Worm (Caenorhabditis elegans) whole organism, mixed stage, embryonic: ENCODE results near the gene hrpu-1.

Experiments used
- M03D4.4 ChIP-seq: sonication (generic microtip); optimal IDR thresholded peaks from 2 replicates; lab custom pipeline; 2017; ENCODE audit warnings: mild to moderate bottlenecking, missing genetic modification characterization, missing compliant biosample characterization
- bed-3 ChIP-seq: fragments of 200-800 bp; sonication (Bioruptor generic); optimal IDR thresholded peaks from 3 replicates; lab custom pipeline; 2018; ENCODE audit warnings: mild to moderate bottlenecking, missing genetic modification characterization, moderate library complexity, missing compliant biosample characterization
- ceh-39 ChIP-seq: fragments of 150-350 bp; optimal IDR thresholded peaks from 2 replicates; lab custom pipeline; 2014; ENCODE audit warnings: missing biosample characterization, missing genetic modification characterization
- ceh-43 ChIP-seq: fragments of 200-800 bp; sonication (Bioruptor generic); optimal IDR thresholded peaks from 2 replicates; lab custom pipeline; 2018; ENCODE audit warnings: mild to moderate bottlenecking, missing genetic modification characterization, moderate library complexity, missing compliant biosample characterization
- ceh-83 ChIP-seq: fragments of 200-800 bp; sonication (Bioruptor generic); optimal IDR thresholded peaks from 2 replicates; lab custom pipeline; 2018; ENCODE audit warnings: mild to moderate bottlenecking, missing genetic modification characterization, missing compliant biosample characterization
- ces-1 ChIP-seq: fragments of 150-350 bp; optimal IDR thresholded peaks from 2 replicates; lab custom pipeline; 2014; ENCODE audit warnings: missing biosample characterization, missing genetic modification reagents, missing genetic modification characterization
- cnd-1 ChIP-seq: fragments of 200-800 bp; sonication (Bioruptor generic); optimal IDR thresholded peaks from 2 replicates; lab custom pipeline; 2018; ENCODE audit warnings: mild to moderate bottlenecking, missing genetic modification characterization, missing compliant biosample characterization
- drap-1 ChIP-seq: fragments of 200-800 bp; sonication (Bioruptor generic); optimal IDR thresholded peaks from 3 replicates; lab custom pipeline; 2018; ENCODE audit warnings: mild to moderate bottlenecking, missing genetic modification characterization, missing compliant biosample characterization
- elt-3 ChIP-seq: fragments of 150-350 bp; optimal IDR thresholded peaks from 2 replicates; lab custom pipeline; 2014; ENCODE audit warnings: missing biosample characterization, missing genetic modification characterization
- flh-1 ChIP-seq: fragments of 200-800 bp; sonication (Bioruptor generic); optimal IDR thresholded peaks from 2 replicates; lab custom pipeline; 2018; ENCODE audit warnings: mild to moderate bottlenecking, missing genetic modification characterization, moderate library complexity, missing compliant biosample characterization
- ham-2 ChIP-seq: fragments of 200-800 bp; sonication (Bioruptor generic); optimal IDR thresholded peaks from 2 replicates; lab custom pipeline; 2018; ENCODE audit warnings: mild to moderate bottlenecking, missing genetic modification characterization, missing compliant biosample characterization
- hlh-1 ChIP-seq: fragments of 150-350 bp; optimal IDR thresholded peaks from 2 replicates; lab custom pipeline; 2014; ENCODE audit warnings: missing biosample characterization, missing genetic modification reagents, missing genetic modification characterization
- lin-13 ChIP-seq: fragments of 150-350 bp; optimal IDR thresholded peaks from 2 replicates; lab custom pipeline; 2014; ENCODE audit warnings: missing biosample characterization, missing genetic modification characterization
- lin-32 ChIP-seq: fragments of 200-800 bp; sonication (Bioruptor generic); optimal IDR thresholded peaks from 2 replicates; lab custom pipeline; 2018; ENCODE audit warnings: mild to moderate bottlenecking, missing genetic modification characterization, missing compliant biosample characterization
- lsy-2 ChIP-seq: fragments of 150-350 bp; optimal IDR thresholded peaks from 2 replicates; lab custom pipeline; 2014; ENCODE audit warnings: missing biosample characterization, missing genetic modification characterization
- mab-5 ChIP-seq: fragments of 150-350 bp; optimal IDR thresholded peaks from 2 replicates; lab custom pipeline; 2014; ENCODE audit warnings: missing biosample characterization, missing genetic modification characterization
- mep-1 ChIP-seq: fragments of 150-350 bp; optimal IDR thresholded peaks from 2 replicates; lab custom pipeline; 2017; ENCODE audit warnings: missing biosample characterization, missing genetic modification reagents, missing genetic modification characterization, inconsistent platforms
- mls-2 ChIP-seq: sonication (generic microtip); optimal IDR thresholded peaks from 2 replicates; lab custom pipeline; 2016; ENCODE audit warnings: mild to moderate bottlenecking, missing genetic modification characterization, moderate library complexity, missing compliant biosample characterization
- nhr-12 ChIP-seq: fragments of 150-350 bp; optimal IDR thresholded peaks from 2 replicates; lab custom pipeline; 2014; ENCODE audit warnings: missing biosample characterization, missing genetic modification characterization
- nhr-2 ChIP-seq: fragments of 150-350 bp; optimal IDR thresholded peaks from 2 replicates; lab custom pipeline; 2014; ENCODE audit warnings: missing biosample characterization, missing genetic modification characterization
- nhr-237 ChIP-seq: fragments of 150-350 bp; optimal IDR thresholded peaks from 2 replicates; lab custom pipeline; 2014; ENCODE audit warnings: missing biosample characterization, missing genetic modification characterization
- nhr-28 ChIP-seq: fragments of 150-350 bp; optimal IDR thresholded peaks from 2 replicates; lab custom pipeline; 2014; ENCODE audit warnings: missing biosample characterization, missing genetic modification characterization
- nhr-76 ChIP-seq: sonication (generic microtip); optimal IDR thresholded peaks from 2 replicates; lab custom pipeline; 2017; ENCODE audit warnings: missing biosample characterization, missing genetic modification characterization
- pha-4 ChIP-seq: fragments of 150-350 bp; optimal IDR thresholded peaks from 2 replicates; lab custom pipeline; 2018; ENCODE audit warnings: missing biosample characterization, missing genetic modification reagents, missing genetic modification characterization
- sem-2 ChIP-seq: fragments of 200-800 bp; sonication (Bioruptor generic); optimal IDR thresholded peaks from 2 replicates; lab custom pipeline; 2018; ENCODE audit warnings: mild to moderate bottlenecking, missing genetic modification characterization, missing compliant biosample characterization
- snpc-4 ChIP-seq: fragments of 150-350 bp; optimal IDR thresholded peaks from 2 replicates; lab custom pipeline; 2014; ENCODE audit warnings: missing biosample characterization, missing genetic modification characterization
- tbx-8 ChIP-seq: fragments of 200-800 bp; sonication (Bioruptor generic); optimal IDR thresholded peaks from 2 replicates; lab custom pipeline; 2018; ENCODE audit warnings: mild to moderate bottlenecking, missing genetic modification characterization, moderate library complexity, missing compliant biosample characterization
- unc-120 ChIP-seq: sonication (generic microtip); optimal IDR thresholded peaks from 2 replicates; lab custom pipeline; 2017; ENCODE audit warnings: missing genetic modification characterization, missing compliant biosample characterization; ENCODE audit not compliant: poor library complexity, severe bottlenecking
- unc-39 ChIP-seq: fragments of 150-350 bp; optimal IDR thresholded peaks from 2 replicates; lab custom pipeline; 2014; ENCODE audit warnings: missing biosample characterization, missing genetic modification characterization
- unc-62 ChIP-seq: fragments of 150-350 bp; optimal IDR thresholded peaks from 2 replicates; lab custom pipeline; 2014; ENCODE audit warnings: missing biosample characterization, missing genetic modification reagents, missing genetic modification characterization
- zip-8 ChIP-seq: fragments of 150-350 bp; optimal IDR thresholded peaks from 2 replicates; lab custom pipeline; 2014; ENCODE audit warnings: missing biosample characterization, missing genetic modification characterization
- ztf-11 ChIP-seq: fragments of 150-350 bp; optimal IDR thresholded peaks from 2 replicates; lab custom pipeline; 2014; ENCODE audit warnings: missing biosample characterization, missing genetic modification characterization

hrpu-1 gene

DNA sequence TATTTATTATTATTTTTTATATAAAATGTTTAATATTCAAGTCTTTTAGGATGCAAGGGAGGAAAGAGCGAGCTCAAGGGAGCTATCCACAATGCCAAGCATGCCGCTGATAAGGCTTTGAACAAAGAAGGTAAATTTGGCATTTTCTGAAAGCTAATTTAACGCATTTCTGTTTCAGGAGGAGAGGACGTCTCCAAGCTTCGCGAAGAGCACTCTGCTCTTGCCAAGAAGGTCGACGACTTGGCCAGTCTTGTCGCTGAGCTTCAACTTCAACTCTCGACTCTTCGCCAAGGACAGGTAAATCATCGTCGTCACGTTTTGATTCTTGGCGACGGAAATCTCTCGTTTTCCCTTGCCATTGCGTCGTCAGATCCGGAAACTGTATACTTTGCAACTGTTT is 1.9 kb upstream of the hrpu-1 start:
- no peak for TF ChIP-seq ceh-39 (tag; lab: Kevin White, UChicago)
- no peak for TF ChIP-seq nhr-28
- no peak for TF ChIP-seq elt-3 (tag; lab: Kevin White, UChicago)
- TF ChIP-seq nhr-237 = no peak
- TF ChIP-seq zip-8 (tag; lab: Kevin White, UChicago) = no peak
- TF ChIP-seq lin-13 = no peak
- no peak for TF ChIP-seq unc-120
- TF ChIP-seq nhr-76 = no peak
- TF ChIP-seq unc-39 (tag; lab: Kevin White, UChicago) = no peak
- TF ChIP-seq flh-1 = no peak
- no peak for TF ChIP-seq snpc-4 (tag; lab: Kevin White, UChicago)
- TF ChIP-seq mep-1 (tag; lab: Kevin White, UChicago) = no peak

DNA sequence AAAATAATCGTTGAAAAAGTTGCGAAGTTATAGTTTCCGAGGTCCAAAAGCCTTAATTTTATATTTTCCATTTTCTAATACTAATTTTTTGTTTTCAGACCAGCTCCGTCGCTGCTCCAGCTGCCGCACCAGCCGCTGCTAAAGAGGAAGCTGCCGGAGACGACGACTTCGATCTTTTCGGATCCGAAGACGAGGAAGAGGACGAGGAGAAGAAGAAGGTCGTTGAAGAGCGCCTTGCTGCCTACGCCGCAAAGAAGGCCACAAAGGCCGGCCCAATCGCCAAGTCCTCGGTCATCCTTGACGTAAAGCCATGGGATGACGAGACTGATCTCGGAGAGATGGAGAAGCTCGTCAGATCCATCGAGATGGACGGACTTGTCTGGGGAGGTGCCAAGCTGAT is 595 bp upstream of the hrpu-1 start:
- TF ChIP-seq cnd-1 (no peak), nhr-28 (no peak), mab-5 (tag; lab: Kevin White, UChicago) (no peak), mls-2 (no peak), ham-2 (GFP tag; lab: Kevin White, UChicago) (no peak), hlh-1 (tag; lab: Kevin White, UChicago) (no peak), lin-32 (no peak), sem-2 (no peak), nhr-12 (tag; lab: Kevin White, UChicago) (no peak), pha-4 (no peak), unc-39 (tag; lab: Kevin White, UChicago) (no peak), nhr-76 (no peak), lin-13 (no peak), nhr-237 (no peak)

DNA sequence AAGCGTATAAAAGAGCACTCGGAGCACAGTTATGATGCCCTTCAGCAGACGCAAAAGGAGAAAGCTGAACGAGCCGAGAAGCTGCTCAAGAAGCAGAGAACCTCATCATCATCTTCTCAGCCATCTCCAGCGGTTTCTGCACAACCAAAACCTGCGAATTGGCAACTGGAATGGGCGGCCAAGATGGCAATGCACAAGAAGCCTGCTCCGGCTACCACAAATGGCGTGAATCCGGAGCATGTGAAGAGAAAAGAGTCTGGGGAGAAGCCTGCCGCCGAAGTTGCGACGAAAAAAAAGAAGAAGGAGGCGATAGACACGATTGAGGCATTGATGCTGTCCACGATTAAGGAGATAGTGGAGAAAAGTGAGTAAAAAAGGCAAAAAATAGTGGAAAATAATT is 1.7 kb downstream of the hrpu-1 start:
- TF ChIP-seq ceh-83 (GFP tag; lab: Kevin White, UChicago) = no peak
- TF ChIP-seq lsy-2 (tag; lab: Kevin White, UChicago) = no peak
- TF ChIP-seq nhr-2 = no peak
- no peak for TF ChIP-seq unc-62 (GFP tag; lab: Kevin White, UChicago)
- no peak for TF ChIP-seq nhr-237
- no peak for TF ChIP-seq nhr-12 (tag; lab: Kevin White, UChicago)
- TF ChIP-seq lin-13 = no peak
- no peak for TF ChIP-seq drap-1
- no peak for TF ChIP-seq nhr-76
- TF ChIP-seq ztf-11 (tag; lab: Kevin White, UChicago) = no peak
- no peak for TF ChIP-seq tbx-8 (GFP tag; lab: Kevin White, UChicago)
- no peak for TF ChIP-seq unc-120
- no peak for TF ChIP-seq snpc-4 (tag; lab: Kevin White, UChicago)
- no peak for TF ChIP-seq ceh-39 (tag; lab: Kevin White, UChicago)
- no peak for TF ChIP-seq ces-1
- TF ChIP-seq bed-3 (GFP tag; lab: Kevin White, UChicago) = no peak
- TF ChIP-seq cnd-1 = no peak

DNA sequence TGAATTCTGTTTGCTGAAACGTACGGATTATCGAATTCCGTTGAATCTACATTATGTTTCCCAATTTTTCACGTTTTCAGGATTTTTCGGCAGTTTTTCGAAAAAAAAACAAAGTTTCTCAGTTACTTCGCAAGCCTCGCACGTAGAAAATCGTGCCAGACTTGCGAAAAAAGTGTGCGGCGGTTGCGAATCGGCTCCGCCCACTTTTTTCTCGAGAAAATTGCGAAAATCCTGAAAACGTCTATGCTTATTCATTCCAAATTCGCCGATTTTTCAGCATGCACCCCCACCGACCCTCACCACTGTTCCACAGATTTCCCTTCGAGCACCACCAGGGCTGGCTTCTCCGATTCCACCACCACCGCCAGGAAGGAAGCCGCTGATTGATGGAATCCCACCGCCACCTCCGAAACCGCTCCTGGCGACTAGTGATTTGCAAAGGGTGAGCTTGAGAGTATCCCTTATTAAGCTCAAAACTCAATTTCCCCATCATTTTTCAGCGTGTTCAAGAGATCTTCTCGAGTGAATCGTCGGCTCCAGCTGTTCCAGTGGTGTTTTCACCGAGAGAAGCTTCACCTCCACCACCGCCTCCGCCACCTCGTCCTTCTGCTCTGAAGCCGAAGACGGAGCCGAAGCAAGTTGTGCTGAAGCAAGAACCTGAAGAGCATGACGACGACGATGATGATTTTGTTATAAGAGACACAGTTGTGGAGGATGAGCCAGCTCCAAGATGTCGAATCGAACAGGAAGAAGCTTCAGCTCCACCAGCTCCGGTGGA is 2.9 kb downstream of the hrpu-1 start:
- TF ChIP-seq ztf-11 (tag; lab: Kevin White, UChicago) (no peak), ceh-43 (no peak), mep-1 (tag; lab: Kevin White, UChicago) (no peak), zip-8 (tag; lab: Kevin White, UChicago) (no peak), M03D4.4 (tag; lab: Kevin White, UChicago) (no peak), lsy-2 (tag; lab: Kevin White, UChicago) (no peak), unc-39 (tag; lab: Kevin White, UChicago) (no peak), bed-3 (GFP tag; lab: Kevin White, UChicago) (no peak), hlh-1 (tag; lab: Kevin White, UChicago) (no peak), ceh-39 (tag; lab: Kevin White, UChicago) (no peak)

DNA sequence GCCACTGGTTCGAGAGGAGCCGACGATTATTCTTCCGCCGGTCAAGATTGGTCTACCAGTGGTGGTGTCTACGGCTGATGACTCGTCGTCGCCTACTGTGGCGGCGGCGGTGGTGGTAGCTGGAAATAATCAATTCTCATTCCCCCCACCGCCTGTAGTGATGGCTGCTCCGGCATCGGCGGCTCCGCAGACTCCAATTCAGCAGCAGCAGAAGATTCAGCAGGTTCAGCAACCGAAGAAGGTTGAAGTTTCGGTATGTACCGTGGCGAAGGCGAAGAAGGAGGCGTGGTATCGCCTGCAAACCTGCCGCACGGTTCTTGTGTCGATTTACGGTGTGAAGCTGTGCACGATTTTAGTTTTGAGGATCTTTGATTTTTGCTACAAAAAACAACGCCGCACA is 6.7 kb downstream of the hrpu-1 start:
- TF ChIP-seq mls-2 (no peak), bed-3 (GFP tag; lab: Kevin White, UChicago) (no peak), unc-39 (tag; lab: Kevin White, UChicago) (no peak), elt-3 (tag; lab: Kevin White, UChicago) (no peak), lsy-2 (tag; lab: Kevin White, UChicago) (no peak)
